Worm (Caenorhabditis elegans): ENCODE results near the gene rip-1.

DNA sequence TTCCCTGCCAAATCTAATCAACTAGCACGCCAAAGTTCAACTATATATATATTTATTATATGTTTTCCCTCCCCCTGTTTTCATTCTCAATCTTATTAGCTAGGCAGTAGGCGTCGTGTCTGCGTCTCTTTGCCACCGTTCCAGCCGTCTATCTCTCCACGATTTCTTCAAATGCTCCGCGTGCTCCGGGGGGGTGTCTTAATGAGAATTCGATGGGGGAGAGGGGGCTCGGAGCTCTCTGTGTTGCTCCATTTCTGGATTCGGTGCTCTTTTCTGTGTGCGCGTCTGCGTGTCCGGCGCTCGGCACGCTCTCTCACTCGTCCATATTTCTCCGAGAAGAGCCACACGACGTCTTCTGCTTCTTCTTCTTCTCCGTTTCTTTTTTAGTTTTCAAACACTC is 25.7 kb upstream of the rip-1 start:
- TF ChIP-seq T22C8.4 (GFP tag; IDR thresholded peaks at IDR 0.05), result no peak
- TF ChIP-seq med-1 (GFP tag; optimal IDR thresholded peaks at IDR 0.05; ENCODE audit: insufficient read depth), result no peak
- no peak for TF ChIP-seq tab-1 (GFP tag; IDR thresholded peaks at IDR 0.05)
- TF ChIP-seq ref-1 (GFP tag; conservative IDR thresholded peaks at IDR 0.05), result no peak
- TF ChIP-seq ztf-29 (GFP tag; IDR thresholded peaks at IDR 0.05), result no peak
- TF ChIP-seq ztf-23 (GFP tag; IDR thresholded peaks at IDR 0.05), result no peak

Measured in whole organism, midembryonic.